Worm (Caenorhabditis elegans) whole organism, L1 larva: ENCODE measurements around the gene F47D12.9.

ENCODE experiments used
- ama-1 ChIP-seq: fragments of 150-350 bp; optimal IDR thresholded peaks from 2 replicates; lab custom pipeline; 2014
- elt-3 ChIP-seq, 6 experiments: fragments of 150-350 bp in 1 of 6; sonication (generic microtip); optimal IDR thresholded peaks; 2 replicates each; lab custom pipeline; 2017 to 2018; ENCODE audit warnings: missing biosample characterization in 6 of 6, missing genetic modification characterization in 6 of 6, inconsistent platforms in 1 of 6
- zip-4 ChIP-seq: fragments of 200-800 bp; sonication (Bioruptor generic); optimal IDR thresholded peaks from 2 replicates; lab custom pipeline; 2018; ENCODE audit warnings: mild to moderate bottlenecking, missing genetic modification characterization, moderate library complexity, missing compliant biosample characterization

ce11 chrIII:6265911-6266310, 37.3 kb downstream of the F47D12.9 start, which contains the start of gene srg-6:
- TF ChIP-seq ama-1 (no peak), zip-4 (GFP tag; lab: Kevin White, UChicago) (no peak), elt-3 (tag; optimal IDR thresholded peaks at IDR 0.05; lab: Kevin White, UChicago) (no peak)
